Fruit fly (Drosophila melanogaster) whole organism, embryonic: ENCODE results near the gene Shaw.
A peak's percentile ranks its signal among the peaks of the same experiment; 100 is the strongest.

Source experiments
- Abd-B ChIP-seq: fragments of 200-800 bp; sonication (Bioruptor generic); optimal IDR thresholded peaks from 2 replicates; lab custom pipeline; 2018; ENCODE audit warnings: missing biosample characterization, mild to moderate bottlenecking, missing genetic modification characterization, moderate library complexity
- Aef1 ChIP-seq: fragments of 200-800 bp; sonication (Bioruptor generic); IDR thresholded peaks from 3 replicates; pipeline ENCODE4 v1.3.6; 2022; ENCODE audit warnings: missing biosample characterization, missing genetic modification characterization
- CG1024 ChIP-seq: fragments of 200-800 bp; sonication (Bioruptor generic); IDR thresholded peaks from 2 replicates; pipeline ENCODE4 v1.3.6; 2022; ENCODE audit warnings: missing biosample characterization, missing genetic modification characterization
- CG10267 ChIP-seq: fragments of 200-800 bp; sonication (Bioruptor generic); optimal IDR thresholded peaks from 2 replicates; lab custom pipeline; 2018; ENCODE audit warnings: missing biosample characterization, mild to moderate bottlenecking, missing genetic modification characterization, moderate library complexity
- CG10654 ChIP-seq: fragments of 200-800 bp; sonication (Bioruptor generic); optimal IDR thresholded peaks from 2 replicates; lab custom pipeline; 2016; ENCODE audit warnings: missing biosample characterization, missing genetic modification characterization
- CG14050 ChIP-seq: fragments of 200-800 bp; sonication (Bioruptor generic); IDR thresholded peaks from 3 replicates; pipeline ENCODE4 v1.3.6; 2022; ENCODE audit warnings: missing biosample characterization, missing genetic modification characterization
- CG14441 ChIP-seq: fragments of 200-800 bp; sonication (Bioruptor generic); IDR thresholded peaks from 2 replicates; pipeline ENCODE4 v1.3.6; 2022; ENCODE audit warnings: missing biosample characterization, missing genetic modification characterization
- CG14860 ChIP-seq: fragments of 200-800 bp; sonication (Bioruptor generic); IDR thresholded peaks from 3 replicates; pipeline ENCODE4 v1.3.6; 2022; ENCODE audit warnings: missing biosample characterization, missing genetic modification characterization; ENCODE audit not compliant: partially characterized antibody
- CG17385 ChIP-seq: fragments of 200-800 bp; sonication (Bioruptor generic); optimal IDR thresholded peaks from 3 replicates; lab custom pipeline; 2018; ENCODE audit warnings: missing biosample characterization, mild to moderate bottlenecking, missing genetic modification characterization
- CG31224 ChIP-seq: fragments of 200-800 bp; sonication (Bioruptor generic); IDR thresholded peaks from 2 replicates; pipeline ENCODE4 v1.3.6; 2022; ENCODE audit warnings: missing biosample characterization, missing genetic modification characterization
- CG32532 ChIP-seq: fragments of 200-800 bp; sonication (Bioruptor generic); IDR thresholded peaks from 2 replicates; pipeline ENCODE4 v1.3.6; 2022; ENCODE audit warnings: missing biosample characterization, missing genetic modification characterization
- CG34376 ChIP-seq: fragments of 200-800 bp; sonication (Bioruptor generic); optimal IDR thresholded peaks from 2 replicates; lab custom pipeline; 2018; ENCODE audit warnings: missing biosample characterization, mild to moderate bottlenecking, missing genetic modification characterization
- CG3847 ChIP-seq: fragments of 200-800 bp; sonication (Bioruptor generic); IDR thresholded peaks from 2 replicates; pipeline ENCODE4 v1.3.6; 2022; ENCODE audit warnings: missing biosample characterization, missing genetic modification characterization
- CG42726 ChIP-seq: fragments of 200-800 bp; sonication (Bioruptor generic); IDR thresholded peaks from 2 replicates; pipeline ENCODE4 v1.3.6; 2022; ENCODE audit warnings: missing biosample characterization, missing genetic modification characterization; ENCODE audit not compliant: partially characterized antibody
- CG4820 ChIP-seq: fragments of 200-800 bp; sonication (Bioruptor generic); optimal IDR thresholded peaks from 3 replicates; lab custom pipeline; 2016; ENCODE audit warnings: missing biosample characterization, missing genetic modification characterization
- CG6654 ChIP-seq: fragments of 200-800 bp; sonication (Bioruptor generic); optimal IDR thresholded peaks from 2 replicates; lab custom pipeline; 2017; ENCODE audit warnings: missing biosample characterization, mild to moderate bottlenecking, missing genetic modification characterization
- CG7357 ChIP-seq: fragments of 200-800 bp; sonication (Bioruptor generic); IDR thresholded peaks from 3 replicates; pipeline ENCODE4 v1.3.6; 2022; ENCODE audit warnings: missing biosample characterization, missing genetic modification characterization
- CG7372 ChIP-seq: fragments of 200-800 bp; sonication (Bioruptor generic); IDR thresholded peaks from 2 replicates; pipeline ENCODE4 v1.3.6; 2022; ENCODE audit warnings: missing biosample characterization, missing genetic modification characterization
- Chrac-16 ChIP-seq: fragments of 200-800 bp; sonication (Bioruptor generic); optimal IDR thresholded peaks from 3 replicates; lab custom pipeline; 2016; ENCODE audit warnings: missing biosample characterization, missing genetic modification characterization
- Doc3 ChIP-seq: fragments of 200-800 bp; sonication (Bioruptor generic); IDR thresholded peaks from 3 replicates; pipeline ENCODE4 v1.3.6; 2022; ENCODE audit warnings: missing biosample characterization, missing genetic modification characterization; ENCODE audit not compliant: partially characterized antibody
- E2f1 ChIP-seq: fragments of 200-800 bp; sonication (Bioruptor generic); IDR thresholded peaks from 2 replicates; pipeline ENCODE4 v1.3.6; 2022; ENCODE audit warnings: missing biosample characterization, missing genetic modification characterization
- Fer1 ChIP-seq: fragments of 200-800 bp; sonication (Bioruptor generic); optimal IDR thresholded peaks from 2 replicates; lab custom pipeline; 2017; ENCODE audit warnings: missing biosample characterization, mild to moderate bottlenecking, missing genetic modification characterization
- HLH3B ChIP-seq: fragments of 200-800 bp; sonication (Bioruptor generic); IDR thresholded peaks from 2 replicates; pipeline ENCODE4 v1.3.6; 2022; ENCODE audit warnings: missing biosample characterization, missing genetic modification characterization
- Hr3 ChIP-seq: fragments of 200-800 bp; sonication (Bioruptor generic); optimal IDR thresholded peaks from 3 replicates; lab custom pipeline; 2016; ENCODE audit warnings: missing biosample characterization, missing genetic modification characterization
- Hsf ChIP-seq: fragments of 200-800 bp; sonication (Bioruptor generic); optimal IDR thresholded peaks from 3 replicates; lab custom pipeline; 2016; ENCODE audit warnings: missing biosample characterization, missing genetic modification characterization
- MBD-R2 ChIP-seq: fragments of 200-800 bp; sonication (Bioruptor generic); IDR thresholded peaks from 2 replicates; pipeline ENCODE4 v1.3.6; 2022; ENCODE audit warnings: missing biosample characterization, missing genetic modification characterization
- Max ChIP-seq: fragments of 200-800 bp; sonication (Bioruptor generic); optimal IDR thresholded peaks from 2 replicates; lab custom pipeline; 2016; ENCODE audit warnings: missing biosample characterization, mild to moderate bottlenecking, missing genetic modification characterization
- Mrtf ChIP-seq: fragments of 200-800 bp; sonication (Bioruptor generic); IDR thresholded peaks from 3 replicates; pipeline ENCODE4 v1.3.6; 2022; ENCODE audit warnings: missing biosample characterization, missing genetic modification characterization
- NC2α ChIP-seq: fragments of 200-800 bp; sonication (Bioruptor generic); optimal IDR thresholded peaks from 2 replicates; lab custom pipeline; 2016; ENCODE audit warnings: missing biosample characterization, missing genetic modification characterization
- Rfx ChIP-seq: fragments of 200-800 bp; sonication (Bioruptor generic); IDR thresholded peaks from 2 replicates; pipeline ENCODE4 v1.3.6; 2022; ENCODE audit warnings: missing biosample characterization, missing genetic modification characterization
- Trl ChIP-seq, 3 experiments: fragments of >200 bp in 2 of 3; fragments of 200-800 bp in 1 of 3; sonication (Bioruptor generic) in 1 of 3; optimal IDR thresholded peaks; 2 replicates in 1 of 3; 3 replicates in 2 of 3; lab custom pipeline; 2016 to 2017; ENCODE audit warnings: missing biosample characterization in 1 of 3, missing genetic modification characterization in 1 of 3
- Xbp1 ChIP-seq: fragments of 200-800 bp; sonication (Bioruptor generic); optimal IDR thresholded peaks from 3 replicates; lab custom pipeline; 2016; ENCODE audit warnings: missing biosample characterization, mild to moderate bottlenecking, missing genetic modification characterization
- YL-1 ChIP-seq: fragments of 200-800 bp; sonication (Bioruptor generic); optimal IDR thresholded peaks from 3 replicates; lab custom pipeline; 2017; ENCODE audit warnings: missing biosample characterization, mild to moderate bottlenecking, missing genetic modification characterization
- bigmax ChIP-seq: fragments of 200-800 bp; sonication (Bioruptor generic); optimal IDR thresholded peaks from 2 replicates; lab custom pipeline; 2018; ENCODE audit warnings: missing biosample characterization, mild to moderate bottlenecking, missing genetic modification characterization
- br ChIP-seq: fragments of >200 bp; optimal IDR thresholded peaks from 2 replicates; lab custom pipeline; 2017
- btn ChIP-seq: fragments of 200-800 bp; sonication (Bioruptor generic); optimal IDR thresholded peaks from 2 replicates; lab custom pipeline; 2016; ENCODE audit warnings: missing biosample characterization, missing genetic modification characterization
- dmrt99B ChIP-seq: fragments of 200-800 bp; sonication (Bioruptor generic); optimal IDR thresholded peaks from 2 replicates; lab custom pipeline; 2018; ENCODE audit warnings: missing biosample characterization, mild to moderate bottlenecking, missing genetic modification characterization, moderate library complexity
- ems ChIP-seq: fragments of 200-800 bp; sonication (Bioruptor generic); optimal IDR thresholded peaks from 3 replicates; lab custom pipeline; 2016; ENCODE audit warnings: missing biosample characterization, missing genetic modification characterization
- esg ChIP-seq: fragments of 200-800 bp; sonication (Bioruptor generic); conservative IDR thresholded peaks from 2 replicates; pipeline ENCODE4 v1.3.6; 2022; ENCODE audit warnings: missing biosample characterization, missing genetic modification characterization
- eve ChIP-seq, 2 experiments: fragments of >200 bp; optimal IDR thresholded peaks; 2 replicates each; lab custom pipeline; 2017; ENCODE audit warnings: missing biosample characterization in 2 of 2, missing genetic modification characterization in 2 of 2
- jing ChIP-seq: fragments of 200-800 bp; sonication (Bioruptor generic); optimal IDR thresholded peaks from 2 replicates; lab custom pipeline; 2018; ENCODE audit warnings: missing biosample characterization, mild to moderate bottlenecking, missing genetic modification characterization
- kah ChIP-seq: fragments of 200-800 bp; sonication (Bioruptor generic); optimal IDR thresholded peaks from 2 replicates; lab custom pipeline; 2018; ENCODE audit warnings: missing biosample characterization, mild to moderate bottlenecking, missing genetic modification characterization
- lmd ChIP-seq: fragments of 200-800 bp; sonication (Bioruptor generic); IDR thresholded peaks from 2 replicates; pipeline ENCODE4 v1.3.6; 2022; ENCODE audit warnings: missing biosample characterization, missing genetic modification characterization
- mirr ChIP-seq: fragments of 200-800 bp; sonication (Bioruptor generic); optimal IDR thresholded peaks from 3 replicates; lab custom pipeline; 2018; ENCODE audit warnings: missing biosample characterization, mild to moderate bottlenecking, missing genetic modification characterization
- onecut ChIP-seq: fragments of 200-800 bp; sonication (Bioruptor generic); IDR thresholded peaks from 2 replicates; pipeline ENCODE4 v1.3.6; 2022; ENCODE audit warnings: missing biosample characterization, missing genetic modification characterization
- pzg ChIP-seq: fragments of 200-800 bp; sonication (Bioruptor generic); optimal IDR thresholded peaks from 3 replicates; lab custom pipeline; 2018; ENCODE audit warnings: missing biosample characterization, mild to moderate bottlenecking, missing genetic modification characterization, moderate library complexity
- tap ChIP-seq: fragments of 200-800 bp; optimal IDR thresholded peaks from 3 replicates; lab custom pipeline; 2019; ENCODE audit warnings: missing biosample characterization, mild to moderate bottlenecking, missing genetic modification characterization, moderate library complexity
- trh ChIP-seq: fragments of 200-800 bp; sonication (Bioruptor generic); optimal IDR thresholded peaks from 2 replicates; lab custom pipeline; 2016; ENCODE audit warnings: missing biosample characterization, missing genetic modification characterization
- usp ChIP-seq: fragments of >200 bp; optimal IDR thresholded peaks from 2 replicates; lab custom pipeline; 2017; ENCODE audit warnings: missing biosample characterization, missing genetic modification characterization
- vvl ChIP-seq: fragments of 200-800 bp; sonication (Bioruptor generic); IDR thresholded peaks from 2 replicates; pipeline ENCODE4 v1.3.6; 2022; ENCODE audit warnings: missing biosample characterization, missing genetic modification characterization
- wdn ChIP-seq: fragments of 200-800 bp; sonication (Bioruptor generic); IDR thresholded peaks from 2 replicates; pipeline ENCODE4 v1.3.6; 2022; ENCODE audit warnings: missing biosample characterization, missing genetic modification characterization
- yki ChIP-seq: fragments of >200 bp; optimal IDR thresholded peaks from 3 replicates; lab custom pipeline; 2018

Gene Shaw

dm6 chr2L:3675770-3676169, 42.2 kb upstream of the Shaw start (continued):
- TF ChIP-seq Mrtf (0 out of 3 replicates have a peak, but pooled peaks have one; percentile 23), CG14441 (0 out of 2 replicates have a peak, but pooled peaks have one; percentile 20), Hsf (GFP tag; lab: Kevin White, UChicago) (peak; percentile 6), MBD-R2 (no peak), E2f1 (peak; percentile 46; the same call in 1 of the 2 replicates), Hr3 (GFP tag; lab: Kevin White, UChicago) (no peak), eve (GFP tag; optimal IDR thresholded peaks at IDR 0.05; lab: Kevin White, UChicago) (peak in 1 of 2 experiments; percentile 18), bigmax (no peak), CG42726 (GFP tag; lab: Robert Waterston, UW) (no peak), jing (peak; percentile 33), ems (GFP tag; lab: Kevin White, UChicago) (no peak), usp (GFP tag; lab: Kevin White, UChicago) (no peak), YL-1 (GFP tag; lab: Kevin White, UChicago) (no peak), CG17385 (GFP tag; lab: Kevin White, UChicago) (no peak), CG10654 (no peak), NC2α (GFP tag; lab: Kevin White, UChicago) (peak; percentile 16), kah (GFP tag; lab: Kevin White, UChicago) (no peak), onecut (GFP tag; lab: Robert Waterston, UW) (peak; percentile 49; the same call in 1 of the 2 replicates), CG14860 (GFP tag; lab: Robert Waterston, UW) (no peak), trh (no peak), Rfx (GFP tag; lab: Robert Waterston, UW) (no peak), Fer1 (GFP tag; lab: Kevin White, UChicago) (no peak), Abd-B (GFP tag; lab: Kevin White, UChicago) (no peak), CG34376 (GFP tag; lab: Kevin White, UChicago) (no peak), CG14050 (GFP tag; lab: Robert Waterston, UW) (no peak), dmrt99B (tag; lab: Kevin White, UChicago) (peak; percentile 57), Xbp1 (GFP tag; lab: Kevin White, UChicago) (peak; percentile 38), vvl (0 out of 2 replicates have a peak, but pooled peaks have one; percentile 19), CG3847 (GFP tag; lab: Robert Waterston, UW) (peak; percentile 10; the same call in 1 of the 2 replicates), tap (peak; percentile 11), lmd (GFP tag; lab: Robert Waterston, UW) (no peak), CG7357 (GFP tag; lab: Robert Waterston, UW) (peak; percentile 37; the same call in 1 of the 3 replicates), HLH3B (0 out of 2 replicates have a peak, but pooled peaks have one; percentile 17), Max (GFP tag; lab: Kevin White, UChicago) (no peak), CG32532 (no peak), br (lab: Kevin White, UChicago) (no peak), wdn (GFP tag; lab: Robert Waterston, UW) (no peak), CG4820 (GFP tag; lab: Kevin White, UChicago) (peak; percentile 47), esg (GFP tag; lab: Robert Waterston, UW) (peak; percentile 14; the same call in 1 of the 2 replicates), Aef1 (GFP tag; lab: Robert Waterston, UW) (0 out of 3 replicates have a peak, but pooled peaks have one; percentile 12), Chrac-16 (GFP tag; lab: Kevin White, UChicago) (peak; percentile 24), yki (lab: Kevin White, UChicago) (no peak), CG1024 (GFP tag; lab: Robert Waterston, UW) (peak; percentile 29; the same call in 1 of the 2 replicates), CG6654 (GFP tag; lab: Kevin White, UChicago) (no peak), mirr (GFP tag; lab: Kevin White, UChicago) (no peak), Doc3 (GFP tag; lab: Robert Waterston, UW) (no peak), pzg (GFP tag; lab: Kevin White, UChicago) (no peak), CG10267 (tag; lab: Kevin White, UChicago) (peak; percentile 26), CG7372 (GFP tag; lab: Robert Waterston, UW) (0 out of 2 replicates have a peak, but pooled peaks have one; percentile 34), Trl (optimal IDR thresholded peaks at IDR 0.05; lab: Kevin White, UChicago) (no peak), Trl (GFP tag; optimal IDR thresholded peaks at IDR 0.05; lab: Kevin White, UChicago) (no peak), CG31224 (GFP tag; lab: Robert Waterston, UW) (no peak), btn (GFP tag; lab: Kevin White, UChicago) (no peak)
